Worm (Caenorhabditis elegans) whole organism, early embryonic: ENCODE data around the gene Y53C12A.11.
"Not testable (repeated sequence)": the region's sequence is repeated elsewhere in the genome, so short reads cannot be mapped to it uniquely, and the experiment has no call there.

Source experiments
- B0310.2 ChIP-seq: sonication (generic microtip); optimal IDR thresholded peaks from 2 replicates; lab custom pipeline; 2016; ENCODE audit warnings: mild to moderate bottlenecking, missing genetic modification characterization, missing compliant biosample characterization
- F13C5.2 ChIP-seq: sonication (generic microtip); optimal IDR thresholded peaks from 2 replicates; lab custom pipeline; 2017; ENCODE audit warnings: mild to moderate bottlenecking, missing genetic modification characterization, inconsistent platforms, missing compliant biosample characterization
- aly-1 ChIP-seq: sonication (generic microtip); optimal IDR thresholded peaks from 2 replicates; lab custom pipeline; 2016; ENCODE audit warnings: missing genetic modification characterization, missing compliant biosample characterization
- ama-1 ChIP-seq: fragments of 150-350 bp; optimal IDR thresholded peaks from 2 replicates; lab custom pipeline; 2014
- ceh-13 ChIP-seq: fragments of 200-800 bp; sonication (Bioruptor generic); optimal IDR thresholded peaks from 2 replicates; lab custom pipeline; 2018; ENCODE audit warnings: mild to moderate bottlenecking, missing genetic modification characterization, missing compliant biosample characterization
- ceh-36 ChIP-seq: sonication (generic microtip); optimal IDR thresholded peaks from 2 replicates; lab custom pipeline; 2016; ENCODE audit warnings: missing genetic modification characterization, inconsistent platforms, missing compliant biosample characterization
- ets-7 ChIP-seq: sonication (generic microtip); optimal IDR thresholded peaks from 2 replicates; lab custom pipeline; 2016; ENCODE audit warnings: missing genotype, missing genetic modification characterization, missing compliant biosample characterization
- flt-1 ChIP-seq: fragments of 200-800 bp; sonication (Bioruptor generic); IDR thresholded peaks from 2 replicates; pipeline ENCODE4 v1.3.6; 2022; ENCODE audit warnings: missing genetic modification characterization, missing compliant biosample characterization
- hmbx-1 ChIP-seq: sonication (generic microtip); optimal IDR thresholded peaks from 2 replicates; lab custom pipeline; 2016; ENCODE audit warnings: mild to moderate bottlenecking, missing genetic modification characterization, missing compliant biosample characterization
- hmg-4 ChIP-seq: fragments of 200-800 bp; sonication (Bioruptor generic); optimal IDR thresholded peaks from 2 replicates; lab custom pipeline; 2018; ENCODE audit warnings: mild to moderate bottlenecking, missing genetic modification characterization, missing compliant biosample characterization
- hnd-1 ChIP-seq: sonication (generic microtip); optimal IDR thresholded peaks from 2 replicates; lab custom pipeline; 2016; ENCODE audit warnings: missing genetic modification characterization, missing compliant biosample characterization
- pes-1 ChIP-seq: fragments of 200-800 bp; sonication (Bioruptor generic); IDR thresholded peaks from 2 replicates; pipeline ENCODE4 v1.3.6; 2022; ENCODE audit warnings: missing genetic modification reagents, missing genetic modification characterization, missing compliant biosample characterization
- scrt-1 ChIP-seq: fragments of 200-800 bp; sonication (Bioruptor generic); IDR thresholded peaks from 2 replicates; pipeline ENCODE4 v1.3.6; 2022; ENCODE audit warnings: missing genetic modification characterization, missing compliant biosample characterization
- sea-1 ChIP-seq: fragments of 200-800 bp; sonication (Bioruptor generic); conservative IDR thresholded peaks from 2 replicates; pipeline ENCODE4 v1.3.6; 2022; ENCODE audit warnings: missing genetic modification characterization, missing compliant biosample characterization
- tbx-11 ChIP-seq: fragments of 200-800 bp; sonication (Bioruptor generic); IDR thresholded peaks from 2 replicates; pipeline ENCODE4 v1.3.6; 2022; ENCODE audit warnings: missing genetic modification characterization, missing compliant biosample characterization
- tbx-37 ChIP-seq: fragments of 200-800 bp; sonication (Bioruptor generic); conservative IDR thresholded peaks from 2 replicates; pipeline ENCODE4 v1.3.6; 2022; ENCODE audit warnings: missing genetic modification reagents, missing genetic modification characterization, missing compliant biosample characterization
- tra-4 ChIP-seq: sonication (generic microtip); optimal IDR thresholded peaks from 2 replicates; lab custom pipeline; 2017; ENCODE audit warnings: missing genetic modification characterization, missing compliant biosample characterization

Gene Y53C12A.11

ce11 chrII:9746069-9746468 is 27.6 kb upstream of the Y53C12A.11 start, which contains the start of the genes Y53C12B.1 and nos-3:
TSS of gene Y53C12B.1 (minus strand) at chrII:9746078.
TSS of gene nos-3 (plus strand) at chrII:9746316.
- TF ChIP-seq pes-1 (no peak), ceh-13 (GFP tag; lab: Kevin White, UChicago) (no peak), ceh-36 (no peak), ets-7 (tag; lab: Kevin White, UChicago) (no peak), sea-1 (GFP tag; lab: Robert Waterston, UW) (no peak), aly-1 (no peak), B0310.2 (no peak), hmg-4 (no peak), hmbx-1 (tag; lab: Kevin White, UChicago) (no peak), tbx-37 (no peak), scrt-1 (GFP tag; lab: Robert Waterston, UW) (no peak), tbx-11 (GFP tag; lab: Robert Waterston, UW) (no peak), hnd-1 (tag; lab: Kevin White, UChicago) (no peak), F13C5.2 (no peak), tra-4 (tag; lab: Kevin White, UChicago) (no peak), ama-1 (lab: Kevin White, UChicago) (no peak), flt-1 (no peak)

- TF ChIP-seq F13C5.2 (no peak), ama-1 (lab: Kevin White, UChicago) (no peak), aly-1 (no peak), hmg-4 (no peak), scrt-1 (GFP tag; lab: Robert Waterston, UW) (no peak), ceh-13 (GFP tag; lab: Kevin White, UChicago) (no peak), tra-4 (tag; lab: Kevin White, UChicago) (no peak), hmbx-1 (tag; lab: Kevin White, UChicago) (no peak), hnd-1 (tag; lab: Kevin White, UChicago) (no peak), flt-1 (no peak), pes-1 (no peak), tbx-11 (GFP tag; lab: Robert Waterston, UW) (no peak), tbx-37 (no peak), ceh-36 (no peak)
These were observed 24.3 kb upstream of the Y53C12A.11 start, which contains the start of gene pno-1 for ce11 chrII:9742784-9743183. TSS of gene pno-1 (minus strand) at chrII:9742884.

ce11 chrII:9741400-9741799 is 22.9 kb upstream of the Y53C12A.11 start:
- TF ChIP-seq scrt-1 (GFP tag; lab: Robert Waterston, UW) (no peak), ceh-13 (GFP tag; lab: Kevin White, UChicago) (no peak), ceh-36 (no peak), pes-1 (no peak), hmbx-1 (tag; lab: Kevin White, UChicago) (no peak), ama-1 (lab: Kevin White, UChicago) (no peak), tbx-11 (GFP tag; lab: Robert Waterston, UW) (no peak), B0310.2 (no peak), sea-1 (GFP tag; lab: Robert Waterston, UW) (no peak), tbx-37 (no peak), tra-4 (tag; lab: Kevin White, UChicago) (no peak), hmg-4 (no peak), hnd-1 (tag; lab: Kevin White, UChicago) (no peak), aly-1 (no peak)

ce11 chrII:9740552-9740951 is 22.1 kb upstream of the Y53C12A.11 start:
- TF ChIP-seq tbx-37 (no peak), hmbx-1 (tag; lab: Kevin White, UChicago) (no peak), ceh-13 (GFP tag; lab: Kevin White, UChicago) (no peak), ets-7 (tag; lab: Kevin White, UChicago) (no peak), ama-1 (lab: Kevin White, UChicago) (no peak), pes-1 (no peak), scrt-1 (GFP tag; lab: Robert Waterston, UW) (no peak), hnd-1 (tag; lab: Kevin White, UChicago) (no peak), sea-1 (GFP tag; lab: Robert Waterston, UW) (no peak), tbx-11 (GFP tag; lab: Robert Waterston, UW) (no peak), B0310.2 (no peak), flt-1 (no peak), hmg-4 (no peak), ceh-36 (no peak), tra-4 (tag; lab: Kevin White, UChicago) (no peak), F13C5.2 (no peak), aly-1 (no peak)

- TF ChIP-seq aly-1, result no peak
- no peak for TF ChIP-seq tra-4 (tag; lab: Kevin White, UChicago)
- TF ChIP-seq ets-7 (tag; lab: Kevin White, UChicago), result no peak
- no peak for TF ChIP-seq ama-1 (lab: Kevin White, UChicago)
- no peak for TF ChIP-seq ceh-36
- no peak for TF ChIP-seq sea-1 (GFP tag; lab: Robert Waterston, UW)
- TF ChIP-seq scrt-1 (GFP tag; lab: Robert Waterston, UW), result no peak
- no peak for TF ChIP-seq flt-1
- no peak for TF ChIP-seq ceh-13 (GFP tag; lab: Kevin White, UChicago)
- no peak for TF ChIP-seq pes-1
- no peak for TF ChIP-seq hnd-1 (tag; lab: Kevin White, UChicago)
- TF ChIP-seq tbx-11 (GFP tag; lab: Robert Waterston, UW), result no peak
- TF ChIP-seq hmbx-1 (tag; lab: Kevin White, UChicago), result no peak
- TF ChIP-seq hmg-4, result no peak
- no peak for TF ChIP-seq F13C5.2
- TF ChIP-seq B0310.2, result no peak
- TF ChIP-seq tbx-37, result no peak
These were observed 20.3 kb upstream of the Y53C12A.11 start for ce11 chrII:9738820-9739219.

- no peak for TF ChIP-seq pes-1
- TF ChIP-seq tbx-37, result no peak
- no peak for TF ChIP-seq F13C5.2
- no peak for TF ChIP-seq ceh-36
These were observed 17.3 kb upstream of the Y53C12A.11 start for ce11 chrII:9735785-9736184.

ce11 chrII:9731810-9732209 is 13.3 kb upstream of the Y53C12A.11 start, which contains the start of gene mab-3:
TSS of gene mab-3 (plus strand) at chrII:9732137.
- TF ChIP-seq scrt-1 (GFP tag; lab: Robert Waterston, UW); tbx-11 (GFP tag; lab: Robert Waterston, UW); hmbx-1 (tag; lab: Kevin White, UChicago): not testable (repeated sequence)

- TF ChIP-seq ceh-36 (no peak), ceh-13 (GFP tag; lab: Kevin White, UChicago) (no peak), hmg-4 (no peak), tra-4 (tag; lab: Kevin White, UChicago) (no peak), sea-1 (GFP tag; lab: Robert Waterston, UW) (no peak)
These were observed 11.4 kb upstream of the Y53C12A.11 start for ce11 chrII:9729866-9730265.
